Worm (Caenorhabditis elegans) whole organism, L3 larva: Measurements from ENCODE around the gene rpt-2.
A peak's percentile ranks its signal among the peaks of the same experiment; 100 is the strongest.

Experiments
- R02D3.7 ChIP-seq: fragments of 150-350 bp; optimal IDR thresholded peaks from 2 replicates; lab custom pipeline; 2014; ENCODE audit warnings: missing biosample characterization, missing genetic modification characterization
- ZK546.5 ChIP-seq: sonication (generic microtip); optimal IDR thresholded peaks from 2 replicates; lab custom pipeline; 2017; ENCODE audit warnings: missing biosample characterization, missing genetic modification characterization
- aly-2 ChIP-seq: fragments of 150-350 bp; optimal IDR thresholded peaks from 2 replicates; lab custom pipeline; 2014; ENCODE audit warnings: missing biosample characterization, missing genetic modification characterization
- ama-1 ChIP-seq: fragments of 150-350 bp; optimal IDR thresholded peaks from 2 replicates; lab custom pipeline; 2018
- ceh-28 ChIP-seq: fragments of 150-350 bp; optimal IDR thresholded peaks from 2 replicates; lab custom pipeline; 2014; ENCODE audit warnings: missing biosample characterization, missing genetic modification reagents, missing genetic modification characterization
- ceh-82 ChIP-seq: fragments of 150-350 bp; optimal IDR thresholded peaks from 2 replicates; lab custom pipeline; 2014; ENCODE audit warnings: missing biosample characterization, missing genetic modification characterization
- ceh-9 ChIP-seq: sonication (generic microtip); optimal IDR thresholded peaks from 2 replicates; lab custom pipeline; 2018; ENCODE audit warnings: missing biosample characterization, missing genetic modification characterization
- daf-12 ChIP-seq: fragments of 150-350 bp; optimal IDR thresholded peaks from 2 replicates; lab custom pipeline; 2014; ENCODE audit warnings: missing biosample characterization, missing genetic modification reagents, missing genetic modification characterization
- egl-27 ChIP-seq: sonication (generic microtip); optimal IDR thresholded peaks from 4 replicates; lab custom pipeline; 2017; ENCODE audit warnings: missing biosample characterization, missing genetic modification reagents, missing genetic modification characterization
- egl-5 ChIP-seq: fragments of 150-350 bp; optimal IDR thresholded peaks from 2 replicates; lab custom pipeline; 2017; ENCODE audit warnings: missing biosample characterization, missing genetic modification reagents, missing genetic modification characterization, inconsistent platforms
- elt-2 ChIP-seq: sonication (generic microtip); optimal IDR thresholded peaks from 2 replicates; lab custom pipeline; 2016; ENCODE audit warnings: missing genetic modification reagents, mild to moderate bottlenecking, missing genetic modification characterization, missing compliant biosample characterization
- elt-3 ChIP-seq, 3 experiments: fragments of 150-350 bp in 1 of 3; sonication (generic microtip) in 2 of 3; optimal IDR thresholded peaks; 2 replicates in 2 of 3; 4 replicates in 1 of 3; lab custom pipeline; 2014 to 2017; ENCODE audit warnings: missing biosample characterization in 3 of 3, missing genetic modification characterization in 3 of 3
- eor-1 ChIP-seq, 2 experiments: fragments of 150-350 bp; optimal IDR thresholded peaks; 2 replicates each; lab custom pipeline; 2014 to 2018; ENCODE audit warnings: missing biosample characterization in 2 of 2, missing genetic modification characterization in 2 of 2
- fkh-10 ChIP-seq: sonication (generic microtip); optimal IDR thresholded peaks from 2 replicates; lab custom pipeline; 2017; ENCODE audit warnings: missing biosample characterization, missing genetic modification reagents, missing genetic modification characterization
- fkh-2 ChIP-seq: fragments of 150-350 bp; optimal IDR thresholded peaks from 2 replicates; lab custom pipeline; 2014; ENCODE audit warnings: missing biosample characterization, missing genetic modification reagents, missing genetic modification characterization
- fos-1 ChIP-seq: fragments of 150-350 bp; optimal IDR thresholded peaks from 2 replicates; lab custom pipeline; 2014; ENCODE audit warnings: missing biosample characterization, missing genetic modification characterization
- hmg-11 ChIP-seq: sonication (generic microtip); optimal IDR thresholded peaks from 2 replicates; lab custom pipeline; 2016; ENCODE audit warnings: missing genetic modification characterization, missing compliant biosample characterization
- jun-1 ChIP-seq: fragments of 150-350 bp; optimal IDR thresholded peaks from 2 replicates; lab custom pipeline; 2014; ENCODE audit warnings: missing biosample characterization, missing genetic modification reagents, missing genetic modification characterization
- lin-15B ChIP-seq: fragments of 150-350 bp; optimal IDR thresholded peaks from 2 replicates; lab custom pipeline; 2014; ENCODE audit warnings: missing biosample characterization, missing genetic modification characterization
- lin-39 ChIP-seq: fragments of 150-350 bp; optimal IDR thresholded peaks from 2 replicates; lab custom pipeline; 2018; ENCODE audit warnings: missing biosample characterization, missing genetic modification reagents, missing genetic modification characterization
- lsy-12 ChIP-seq: sonication (generic microtip); optimal IDR thresholded peaks from 2 replicates; lab custom pipeline; 2016; ENCODE audit warnings: mild to moderate bottlenecking, missing genetic modification characterization, missing compliant biosample characterization
- mdl-1 ChIP-seq: fragments of 150-350 bp; optimal IDR thresholded peaks from 2 replicates; lab custom pipeline; 2014; ENCODE audit warnings: missing biosample characterization, missing genetic modification characterization
- nfya-1 ChIP-seq: sonication (generic microtip); optimal IDR thresholded peaks from 2 replicates; lab custom pipeline; 2017; ENCODE audit warnings: missing genetic modification characterization, mild to moderate bottlenecking, missing compliant biosample characterization, antibody characterized with exemption, moderate library complexity; ENCODE audit not compliant: insufficient read depth
- nhr-23 ChIP-seq: fragments of 150-350 bp; optimal IDR thresholded peaks from 2 replicates; lab custom pipeline; 2014; ENCODE audit warnings: missing biosample characterization, missing genetic modification reagents, missing genetic modification characterization
- nhr-237 ChIP-seq: fragments of 150-350 bp; optimal IDR thresholded peaks from 2 replicates; lab custom pipeline; 2014; ENCODE audit warnings: missing biosample characterization, missing genetic modification characterization
- nhr-28 ChIP-seq: fragments of 150-350 bp; optimal IDR thresholded peaks from 2 replicates; lab custom pipeline; 2014; ENCODE audit warnings: missing biosample characterization, missing genetic modification characterization
- nhr-43 ChIP-seq: sonication (generic microtip); optimal IDR thresholded peaks from 2 replicates; lab custom pipeline; 2016; ENCODE audit warnings: mild to moderate bottlenecking, missing genetic modification characterization, missing compliant biosample characterization; ENCODE audit not compliant: poor library complexity, severe bottlenecking
- pqm-1 ChIP-seq: fragments of 150-350 bp; optimal IDR thresholded peaks from 2 replicates; lab custom pipeline; 2017; ENCODE audit warnings: missing biosample characterization, missing genetic modification characterization, inconsistent platforms
- sea-2 ChIP-seq: fragments of 150-350 bp; sonication (generic microtip); optimal IDR thresholded peaks from 4 replicates; lab custom pipeline; 2014; ENCODE audit warnings: missing biosample characterization, missing genetic modification reagents, missing genetic modification characterization
- skn-1 ChIP-seq: fragments of 150-350 bp; optimal IDR thresholded peaks from 2 replicates; lab custom pipeline; 2014; ENCODE audit warnings: missing biosample characterization, missing genetic modification characterization
- snpc-4 ChIP-seq: fragments of 150-350 bp; optimal IDR thresholded peaks from 2 replicates; lab custom pipeline; 2014; ENCODE audit warnings: missing biosample characterization, missing genetic modification characterization
- tbx-2 ChIP-seq: sonication (generic microtip); optimal IDR thresholded peaks from 2 replicates; lab custom pipeline; 2016; ENCODE audit warnings: mild to moderate bottlenecking, missing genetic modification characterization, missing compliant biosample characterization
- unc-39 ChIP-seq: sonication (generic microtip); optimal IDR thresholded peaks from 4 replicates; lab custom pipeline; 2017; ENCODE audit warnings: missing biosample characterization, missing genetic modification characterization
- zag-1 ChIP-seq: fragments of 150-350 bp; optimal IDR thresholded peaks from 2 replicates; lab custom pipeline; 2014; ENCODE audit warnings: missing biosample characterization, missing genetic modification characterization
- ztf-11 ChIP-seq: fragments of 150-350 bp; optimal IDR thresholded peaks from 2 replicates; lab custom pipeline; 2014; ENCODE audit warnings: missing biosample characterization, missing genetic modification characterization
- ztf-4 ChIP-seq: fragments of 150-350 bp; optimal IDR thresholded peaks from 2 replicates; lab custom pipeline; 2014; ENCODE audit warnings: missing biosample characterization, missing genetic modification characterization

Gene rpt-2

DNA sequence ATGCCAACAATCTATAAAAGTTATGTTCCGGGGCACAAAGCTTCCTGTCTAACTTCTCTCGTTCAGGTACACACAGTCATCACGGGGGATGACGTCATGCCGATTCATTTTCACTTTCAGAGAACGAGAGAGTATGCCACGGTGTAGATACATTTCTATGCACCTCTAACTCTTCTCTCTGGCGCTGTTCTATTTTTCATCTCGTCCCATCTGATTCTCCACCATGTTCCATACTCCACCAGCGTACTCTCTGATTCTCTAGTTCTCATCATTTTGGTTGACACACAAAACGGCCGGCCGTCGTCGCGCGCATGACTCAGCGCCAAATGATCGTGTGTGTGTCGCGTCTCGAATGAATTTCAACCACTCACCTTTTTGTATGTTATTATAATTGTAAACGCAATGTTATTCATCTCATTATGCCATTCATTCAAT lies 17.1 kb downstream of the rpt-2 start (continued):
- no peak for TF ChIP-seq sea-2 (GFP tag; lab: Kevin White, UChicago)
- TF ChIP-seq daf-12 (tag; lab: Kevin White, UChicago): no peak
- TF ChIP-seq tbx-2: peak; percentile 89
- TF ChIP-seq ceh-82 (tag; lab: Kevin White, UChicago): no peak
- TF ChIP-seq mdl-1 (tag; lab: Kevin White, UChicago): peak; percentile 85
- peak; percentile 21 for TF ChIP-seq unc-39 (tag; lab: Kevin White, UChicago)
- peak; percentile 94 for TF ChIP-seq ceh-28
- TF ChIP-seq lsy-12: peak; percentile 94

DNA sequence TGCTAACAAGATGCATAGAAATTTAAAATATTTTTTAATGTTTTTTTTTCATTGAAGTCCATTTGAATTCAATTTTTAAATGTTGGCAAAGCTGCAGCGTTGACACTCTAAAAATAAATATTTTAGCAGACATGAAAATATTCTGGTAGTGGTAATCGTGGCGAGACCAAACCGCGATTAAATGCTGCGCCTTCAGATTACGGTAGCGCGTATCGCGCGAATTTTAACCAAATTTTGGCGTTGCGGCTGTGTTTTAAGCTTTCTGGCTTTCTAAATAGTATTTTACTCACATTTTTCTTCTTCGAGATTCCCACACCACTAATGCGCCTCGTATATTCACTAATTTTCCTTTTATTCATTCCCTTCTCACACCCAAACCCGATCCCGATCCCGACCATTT lies 21.4 kb downstream of the rpt-2 start, which contains the start of gene cpg-4:
Gene cpg-4, plus strand, starts transcription at position 303 of the 400 bp plus-strand sequence.
- no peak for TF ChIP-seq tbx-2
- no peak for TF ChIP-seq egl-5 (tag; lab: Kevin White, UChicago)
- no peak for TF ChIP-seq lin-15B
- no peak for TF ChIP-seq ceh-28
- no peak for TF ChIP-seq elt-2 (tag; lab: Kevin White, UChicago)
- TF ChIP-seq elt-3 (tag; optimal IDR thresholded peaks at IDR 0.05; lab: Kevin White, UChicago): no peak
- TF ChIP-seq unc-39 (tag; lab: Kevin White, UChicago): no peak

DNA sequence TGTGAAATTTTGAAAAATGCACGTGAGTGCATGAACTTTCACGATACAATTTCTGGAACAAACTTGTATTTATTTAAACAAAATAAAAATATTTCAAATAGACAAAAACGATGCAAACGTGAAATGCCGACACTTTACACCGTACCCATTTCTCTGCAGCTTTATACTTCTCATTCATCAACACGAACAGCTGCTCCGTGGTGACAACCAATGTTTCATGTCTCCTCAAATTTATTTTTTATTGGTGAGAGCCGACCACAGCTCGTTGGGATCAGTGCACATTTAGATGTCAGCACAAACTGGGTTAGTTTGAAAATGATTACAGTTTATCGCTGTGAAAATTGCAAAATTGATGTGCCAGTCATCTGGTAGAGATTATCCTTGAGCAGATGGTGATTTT lies 21.9 kb downstream of the rpt-2 start:
- TF ChIP-seq lin-39 (peak; percentile 33), lsy-12 (no peak), ztf-11 (tag; lab: Kevin White, UChicago) (no peak), unc-39 (tag; lab: Kevin White, UChicago) (no peak), daf-12 (tag; lab: Kevin White, UChicago) (no peak), tbx-2 (no peak), eor-1 (tag; optimal IDR thresholded peaks at IDR 0.05; lab: Kevin White, UChicago) (no peak), nhr-43 (no peak), egl-27 (tag; lab: Kevin White, UChicago) (no peak), fkh-2 (tag; lab: Kevin White, UChicago) (no peak), jun-1 (tag; lab: Kevin White, UChicago) (no peak), egl-5 (tag; lab: Kevin White, UChicago) (peak; percentile 33), hmg-11 (tag; lab: Kevin White, UChicago) (no peak), fkh-10 (GFP tag; lab: Kevin White, UChicago) (no peak), nfya-1 (tag; lab: Kevin White, UChicago) (peak; percentile 2), ZK546.5 (no peak), nhr-237 (tag; lab: Kevin White, UChicago) (no peak), pqm-1 (tag; lab: Kevin White, UChicago) (no peak), fos-1 (tag; lab: Kevin White, UChicago) (no peak), lin-15B (no peak), ztf-4 (no peak), zag-1 (tag; lab: Kevin White, UChicago) (no peak), nhr-28 (tag; lab: Kevin White, UChicago) (no peak), sea-2 (GFP tag; lab: Kevin White, UChicago) (no peak), nhr-23 (tag; lab: Kevin White, UChicago) (no peak)

DNA sequence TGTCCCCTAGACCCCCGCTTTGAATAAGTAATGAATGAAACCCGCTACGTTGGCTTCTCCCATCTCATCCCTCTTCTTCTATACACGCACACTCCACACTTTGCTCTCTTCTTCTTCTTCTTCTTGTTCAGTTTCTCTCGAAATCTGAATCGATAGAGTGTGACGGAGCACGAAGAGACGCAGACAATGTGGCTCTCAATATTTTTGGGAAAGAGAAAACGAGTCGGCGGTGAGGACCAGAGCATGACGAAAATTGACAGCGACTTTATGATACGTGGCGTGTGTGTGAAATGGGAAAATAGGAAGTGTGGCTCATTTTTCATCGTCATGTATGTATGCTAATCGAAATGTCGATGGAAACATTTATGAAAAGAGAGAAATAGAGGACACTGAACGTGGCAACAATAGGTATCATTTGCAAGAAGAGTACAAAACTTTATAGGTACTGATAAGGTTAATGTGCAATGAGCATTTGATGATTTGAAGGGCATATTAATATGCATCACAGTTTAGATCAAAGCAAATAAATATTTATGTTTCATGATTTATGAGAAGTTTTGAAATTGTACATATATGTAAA lies 25.9 kb downstream of the rpt-2 start:
- no peak for TF ChIP-seq daf-12 (tag; lab: Kevin White, UChicago)
- no peak for TF ChIP-seq ama-1
- peak; percentile 68 for TF ChIP-seq nfya-1 (tag; lab: Kevin White, UChicago)
- peak; percentile 20 for TF ChIP-seq lin-15B
- TF ChIP-seq mdl-1 (tag; lab: Kevin White, UChicago): no peak
- peak; percentile 44 for TF ChIP-seq sea-2 (GFP tag; lab: Kevin White, UChicago)
- TF ChIP-seq fkh-10 (GFP tag; lab: Kevin White, UChicago): peak; percentile 15
- TF ChIP-seq elt-2 (tag; lab: Kevin White, UChicago): peak; percentile 70
- TF ChIP-seq R02D3.7: no peak
- TF ChIP-seq aly-2 (tag; lab: Kevin White, UChicago): no peak
- no peak for TF ChIP-seq zag-1 (tag; lab: Kevin White, UChicago)
- TF ChIP-seq nhr-237 (tag; lab: Kevin White, UChicago): no peak
- peak; percentile 78 for TF ChIP-seq hmg-11 (tag; lab: Kevin White, UChicago)
- TF ChIP-seq pqm-1 (tag; lab: Kevin White, UChicago): peak; percentile 20
- TF ChIP-seq ceh-9 (tag; lab: Kevin White, UChicago): no peak
- no peak for TF ChIP-seq fkh-2 (tag; lab: Kevin White, UChicago)
- TF ChIP-seq ceh-28: peak; percentile 25
- TF ChIP-seq ZK546.5: no peak
- no peak for TF ChIP-seq egl-5 (tag; lab: Kevin White, UChicago)
- TF ChIP-seq snpc-4 (tag; lab: Kevin White, UChicago): peak; percentile 26
- no peak for TF ChIP-seq fos-1 (tag; lab: Kevin White, UChicago)
- no peak for TF ChIP-seq nhr-43
- peak; percentile 57 for TF ChIP-seq lin-39
- TF ChIP-seq egl-27 (tag; lab: Kevin White, UChicago): peak; percentile 34
- TF ChIP-seq skn-1 (tag; lab: Kevin White, UChicago): peak; percentile 26
- TF ChIP-seq elt-3 (tag; optimal IDR thresholded peaks at IDR 0.05; lab: Kevin White, UChicago): no peak
- TF ChIP-seq, all 47 proteins: peak for 12
